Worm (Caenorhabditis elegans) whole organism, L4 larva: ENCODE measurements around the gene T07H3.8.
"Not testable (repeated sequence)": the region's sequence is repeated elsewhere in the genome, so short reads cannot be mapped to it uniquely, and the experiment has no call there.

Experiments
- F49E8.2 ChIP-seq: sonication (generic microtip); optimal IDR thresholded peaks from 2 replicates; lab custom pipeline; 2016; ENCODE audit warnings: missing compliant biosample characterization, mild to moderate bottlenecking, missing genetic modification characterization, borderline replicate concordance
- Y75B8A.6 ChIP-seq: fragments of 200-800 bp; sonication (Bioruptor generic); IDR thresholded peaks from 2 replicates; pipeline ENCODE4 v1.3.6; 2022; ENCODE audit warnings: missing genetic modification reagents, missing genetic modification characterization, missing compliant biosample characterization
- aha-1 ChIP-seq: fragments of 150-350 bp; peaks from one replicate; lab custom pipeline; 2014; ENCODE audit warnings: missing biosample characterization, missing genetic modification characterization
- ama-1 ChIP-seq: fragments of 150-350 bp; optimal IDR thresholded peaks from 2 replicates; lab custom pipeline; 2014; ENCODE audit warnings: inconsistent platforms, mixed read lengths
- ceh-20 ChIP-seq: fragments of 200-800 bp; sonication (Bioruptor generic); IDR thresholded peaks from 2 replicates; pipeline ENCODE4 v1.3.6; 2022; ENCODE audit warnings: missing genetic modification reagents, missing genetic modification characterization, missing compliant biosample characterization
- cey-2 ChIP-seq: sonication (generic microtip); optimal IDR thresholded peaks from 3 replicates; lab custom pipeline; 2017; ENCODE audit warnings: missing genetic modification characterization, mild to moderate bottlenecking, missing compliant biosample characterization, antibody characterized with exemption, borderline replicate concordance; ENCODE audit not compliant: insufficient read depth
- dmd-6 ChIP-seq: fragments of 200-800 bp; sonication (Bioruptor generic); IDR thresholded peaks from 2 replicates; pipeline ENCODE4 v1.3.6; 2022; ENCODE audit warnings: missing genetic modification reagents, missing genetic modification characterization, missing compliant biosample characterization
- hlh-30 ChIP-seq: sonication (generic microtip); optimal IDR thresholded peaks from 2 replicates; lab custom pipeline; 2017; ENCODE audit warnings: antibody characterized with exemption, mild to moderate bottlenecking, missing genetic modification characterization, missing compliant biosample characterization; ENCODE audit not compliant: insufficient read depth
- lin-15B ChIP-seq: fragments of 150-350 bp; sonication (generic microtip); optimal IDR thresholded peaks from 3 replicates; lab custom pipeline; 2014; ENCODE audit warnings: missing biosample characterization, missing genetic modification characterization
- nhr-28 ChIP-seq: fragments of 150-350 bp; optimal IDR thresholded peaks from 2 replicates; lab custom pipeline; 2014; ENCODE audit warnings: missing biosample characterization, missing genetic modification characterization
- nhr-6 ChIP-seq: fragments of 150-350 bp; optimal IDR thresholded peaks from 2 replicates; lab custom pipeline; 2014; ENCODE audit warnings: missing biosample characterization, missing genetic modification characterization
- tag-97 ChIP-seq: fragments of 200-800 bp; sonication (Bioruptor generic); IDR thresholded peaks from 2 replicates; pipeline ENCODE4 v1.3.6; 2022; ENCODE audit warnings: missing genetic modification characterization, missing compliant biosample characterization
- unc-130 ChIP-seq: sonication (generic microtip); optimal IDR thresholded peaks from 2 replicates; lab custom pipeline; 2016; ENCODE audit warnings: missing genetic modification reagents, missing genetic modification characterization, missing compliant biosample characterization
- zfp-3 ChIP-seq: fragments of 200-800 bp; sonication (Bioruptor generic); conservative IDR thresholded peaks from 2 replicates; pipeline ENCODE4 v1.3.6; 2022; ENCODE audit warnings: missing genetic modification reagents, missing genetic modification characterization, missing compliant biosample characterization
- zip-2 ChIP-seq: fragments of 150-350 bp; optimal IDR thresholded peaks from 2 replicates; lab custom pipeline; 2014; ENCODE audit warnings: missing biosample characterization, missing genetic modification characterization

The T07H3.8 gene

ce11 chrII:1627783-1628182 is 41.4 kb downstream of the T07H3.8 start, which contains the start of gene C08E3.15:
Gene C08E3.15, minus strand, starts transcription at chrII:1627883.
- not testable (repeated sequence) for TF ChIP-seq nhr-6 (tag; lab: Kevin White, UChicago); F49E8.2; ceh-20

- TF ChIP-seq Y75B8A.6 (GFP tag; lab: Robert Waterston, UW); lin-15B (tag; lab: Kevin White, UChicago); unc-130 (GFP tag; lab: Kevin White, UChicago): not testable (repeated sequence)
These were observed 45.8 kb downstream of the T07H3.8 start, which contains the start of gene C08E3.13 for ce11 chrII:1632216-1632615. Gene C08E3.13, minus strand, starts transcription at chrII:1632316.

DNA sequence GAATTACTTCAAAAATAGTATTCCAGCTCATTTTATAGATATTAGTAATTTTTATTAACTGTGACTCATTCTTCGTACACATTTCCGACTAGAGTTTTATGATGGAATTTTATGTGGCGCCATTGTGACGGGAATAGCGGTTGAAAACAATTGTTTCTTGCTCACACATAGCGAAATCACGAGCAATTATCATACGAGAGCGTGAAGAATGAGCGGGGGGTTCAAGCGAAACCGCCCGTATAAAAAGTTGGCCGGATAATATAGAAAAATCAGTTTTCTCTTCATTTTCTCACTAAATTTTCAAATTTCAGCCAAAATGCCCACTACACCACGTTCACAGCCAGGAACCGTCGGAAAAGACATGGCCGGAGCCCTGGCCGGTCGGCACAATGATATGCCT is 47.1 kb downstream of the T07H3.8 start, which contains the start of gene C08E3.1:
Gene C08E3.1, plus strand, starts transcription at position 301 of the 400 bp plus-strand sequence.
- TF ChIP-seq zip-2 (tag; lab: Kevin White, UChicago); zfp-3; lin-15B (tag; lab: Kevin White, UChicago): not testable (repeated sequence)

DNA sequence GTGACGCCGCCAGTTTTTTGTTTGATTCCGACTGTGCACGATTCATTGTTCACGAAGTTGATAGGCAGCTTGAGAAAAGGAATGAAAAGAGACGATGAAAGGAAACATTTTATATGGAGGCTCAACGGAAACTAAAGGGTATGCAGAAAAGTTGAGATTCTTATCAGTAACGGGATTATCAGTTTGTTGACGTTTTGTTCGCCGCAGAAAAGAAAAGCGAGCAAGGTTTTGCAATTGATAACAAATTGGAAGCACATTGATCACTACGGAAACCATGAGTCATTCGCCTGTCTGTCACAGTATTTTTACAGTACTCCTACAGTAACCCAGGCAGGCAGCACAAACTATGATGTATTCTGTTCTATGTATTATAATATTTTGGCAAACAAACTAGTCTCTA is 49.6 kb downstream of the T07H3.8 start:
- TF ChIP-seq nhr-28 (tag; lab: Kevin White, UChicago) (peak; percentile 4), dmd-6 (peak; percentile 52; the same call in 1 of the 2 replicates), ama-1 (no peak), hlh-30 (tag; lab: Kevin White, UChicago) (no peak), aha-1 (peak; percentile 46), ceh-20 (no peak)
- TF ChIP-seq, all 104 proteins: peak for 3

ce11 chrII:1636392-1636791 is 50.0 kb downstream of the T07H3.8 start, which contains the start of gene srg-20:
Gene srg-20, plus strand, starts transcription at chrII:1636692.
- not testable (repeated sequence) for TF ChIP-seq tag-97 (GFP tag; lab: Robert Waterston, UW); dmd-6; cey-2 (tag; lab: Kevin White, UChicago)
